Worm (Caenorhabditis elegans): ENCODE measurements around the gene wbp-11.

DNA sequence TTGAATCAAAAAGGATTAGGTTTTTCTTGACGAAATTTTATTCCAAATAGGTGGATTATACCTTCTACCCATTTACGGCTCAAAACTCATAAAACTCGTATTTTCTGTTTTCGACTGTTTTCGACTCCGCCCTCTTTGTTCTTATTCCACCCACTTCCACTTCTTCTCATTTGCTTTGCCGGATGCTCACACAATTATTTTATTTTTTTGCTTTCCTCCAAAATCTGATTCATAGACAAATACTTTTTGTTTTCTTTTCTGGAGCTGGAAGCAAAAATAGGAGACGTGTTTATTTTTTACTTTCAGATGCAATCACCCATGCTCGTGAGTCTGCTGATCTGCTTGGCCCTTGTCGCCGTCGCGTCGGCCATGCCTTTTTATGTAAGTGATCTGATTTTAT, 17.6 kb upstream of the wbp-11 start, which contains the start of gene nlp-63:
- no peak for TF ChIP-seq ceh-45 (GFP tag; IDR thresholded peaks at IDR 0.05)
- TF ChIP-seq C38D4.7 (GFP tag; optimal IDR thresholded peaks at IDR 0.05): no peak
- TF ChIP-seq unc-86 (tag; optimal IDR thresholded peaks at IDR 0.05): no peak
- no peak for TF ChIP-seq nhr-11 (tag; optimal IDR thresholded peaks at IDR 0.05)
- TF ChIP-seq elt-4 (tag; optimal IDR thresholded peaks at IDR 0.05): no peak
- TF ChIP-seq sdc-2 (tag; optimal IDR thresholded peaks at IDR 0.05): no peak
- no peak for TF ChIP-seq pqm-1 (tag; optimal IDR thresholded peaks at IDR 0.05)
- no peak for TF ChIP-seq pha-4 (tag; optimal IDR thresholded peaks at IDR 0.05)
- no peak for TF ChIP-seq elt-2 (tag; optimal IDR thresholded peaks at IDR 0.05)
- TF ChIP-seq dve-1 (tag; optimal IDR thresholded peaks at IDR 0.05): no peak
- TF ChIP-seq ama-1 (optimal IDR thresholded peaks at IDR 0.05): no peak
- TF ChIP-seq zip-5 (tag; optimal IDR thresholded peaks at IDR 0.05): no peak
- no peak for TF ChIP-seq unc-3 (GFP tag; conservative IDR thresholded peaks at IDR 0.05)
- TF ChIP-seq unc-3 (tag; optimal IDR thresholded peaks at IDR 0.05): no peak
